Fruit fly (Drosophila melanogaster) whole organism, embryonic: Measurements from ENCODE around the gene CG43163.

Experiments used
- CG11093 ChIP-seq: fragments of 200-800 bp; sonication (Bioruptor generic); IDR thresholded peaks from 3 replicates; pipeline ENCODE4 v1.3.6; 2022; ENCODE audit warnings: missing biosample characterization, missing genetic modification characterization
- CG12071 ChIP-seq: fragments of 200-800 bp; sonication (Bioruptor generic); optimal IDR thresholded peaks from 3 replicates; lab custom pipeline; 2018; ENCODE audit warnings: missing biosample characterization, mild to moderate bottlenecking, missing genetic modification characterization
- CG12391 ChIP-seq: fragments of 200-800 bp; sonication (Bioruptor generic); optimal IDR thresholded peaks from 3 replicates; lab custom pipeline; 2018; ENCODE audit warnings: missing biosample characterization, mild to moderate bottlenecking, missing genetic modification characterization, moderate library complexity
- CG13424 ChIP-seq: fragments of 200-800 bp; sonication (Bioruptor generic); optimal IDR thresholded peaks from 2 replicates; lab custom pipeline; 2019; ENCODE audit warnings: missing biosample characterization, mild to moderate bottlenecking, missing genetic modification characterization, moderate library complexity
- CG14965 ChIP-seq: fragments of 200-800 bp; sonication (Bioruptor generic); optimal IDR thresholded peaks from 2 replicates; lab custom pipeline; 2016; ENCODE audit warnings: missing biosample characterization, missing genetic modification characterization, borderline replicate concordance
- CG15514 ChIP-seq: fragments of 200-800 bp; sonication (Bioruptor generic); optimal IDR thresholded peaks from 3 replicates; lab custom pipeline; 2017; ENCODE audit warnings: missing biosample characterization, missing genetic modification characterization, mild to moderate bottlenecking, moderate library complexity, missing genetic modification reagents
- CG17186 ChIP-seq: fragments of 200-800 bp; sonication (Bioruptor generic); optimal IDR thresholded peaks from 3 replicates; lab custom pipeline; 2017; ENCODE audit warnings: missing biosample characterization, missing genetic modification reagents, missing genetic modification characterization
- CG17361 ChIP-seq: fragments of 200-800 bp; sonication (Bioruptor generic); IDR thresholded peaks from 3 replicates; pipeline ENCODE4 v1.3.6; 2022; ENCODE audit warnings: missing biosample characterization, missing genetic modification characterization
- CG18599 ChIP-seq: fragments of 200-800 bp; sonication (Bioruptor generic); optimal IDR thresholded peaks from 3 replicates; lab custom pipeline; 2017; ENCODE audit warnings: missing biosample characterization, missing genetic modification characterization, mild to moderate bottlenecking, moderate library complexity, missing genetic modification reagents
- CG2120 ChIP-seq: fragments of 200-800 bp; sonication (Bioruptor generic); optimal IDR thresholded peaks from 3 replicates; lab custom pipeline; 2016; ENCODE audit warnings: missing biosample characterization, missing genetic modification characterization
- CG2889 ChIP-seq: fragments of 200-800 bp; sonication (Bioruptor generic); IDR thresholded peaks from 3 replicates; pipeline ENCODE4 v1.3.6; 2022; ENCODE audit warnings: missing biosample characterization, missing genetic modification characterization
- CG30403 ChIP-seq: fragments of 200-800 bp; sonication (Bioruptor generic); optimal IDR thresholded peaks from 3 replicates; lab custom pipeline; 2016; ENCODE audit warnings: missing biosample characterization, missing genetic modification characterization
- CG30431 ChIP-seq: fragments of 200-800 bp; sonication (Bioruptor generic); optimal IDR thresholded peaks from 2 replicates; lab custom pipeline; 2017; ENCODE audit warnings: missing biosample characterization, missing genetic modification characterization
- CG31224 ChIP-seq: fragments of 200-800 bp; sonication (Bioruptor generic); IDR thresholded peaks from 2 replicates; pipeline ENCODE4 v1.3.6; 2022; ENCODE audit warnings: missing biosample characterization, missing genetic modification characterization
- CG3995 ChIP-seq: fragments of 200-800 bp; sonication (Bioruptor generic); optimal IDR thresholded peaks from 3 replicates; lab custom pipeline; 2016; ENCODE audit warnings: missing biosample characterization, missing genetic modification characterization
- CG42726 ChIP-seq: fragments of 200-800 bp; sonication (Bioruptor generic); IDR thresholded peaks from 2 replicates; pipeline ENCODE4 v1.3.6; 2022; ENCODE audit warnings: missing biosample characterization, missing genetic modification characterization; ENCODE audit not compliant: partially characterized antibody
- CG4820 ChIP-seq: fragments of 200-800 bp; sonication (Bioruptor generic); optimal IDR thresholded peaks from 3 replicates; lab custom pipeline; 2016; ENCODE audit warnings: missing biosample characterization, missing genetic modification characterization
- CG6765 ChIP-seq: fragments of 200-800 bp; sonication (Bioruptor generic); optimal IDR thresholded peaks from 3 replicates; lab custom pipeline; 2017; ENCODE audit warnings: missing biosample characterization, mild to moderate bottlenecking, missing genetic modification characterization
- CG7928 ChIP-seq: fragments of 200-800 bp; sonication (Bioruptor generic); optimal IDR thresholded peaks from 2 replicates; lab custom pipeline; 2017; ENCODE audit warnings: missing biosample characterization, mild to moderate bottlenecking, missing genetic modification characterization
- CG9797 ChIP-seq: fragments of 200-800 bp; sonication (Bioruptor generic); optimal IDR thresholded peaks from 3 replicates; lab custom pipeline; 2018; ENCODE audit warnings: missing biosample characterization, mild to moderate bottlenecking, missing genetic modification characterization
- D19A ChIP-seq: fragments of 200-800 bp; optimal IDR thresholded peaks from 3 replicates; lab custom pipeline; 2019; ENCODE audit warnings: missing biosample characterization, mild to moderate bottlenecking, missing genetic modification characterization, moderate library complexity
- Doc3 ChIP-seq: fragments of 200-800 bp; sonication (Bioruptor generic); IDR thresholded peaks from 3 replicates; pipeline ENCODE4 v1.3.6; 2022; ENCODE audit warnings: missing biosample characterization, missing genetic modification characterization; ENCODE audit not compliant: partially characterized antibody
- Fer3 ChIP-seq: fragments of 200-800 bp; sonication (Bioruptor generic); optimal IDR thresholded peaks from 2 replicates; lab custom pipeline; 2018; ENCODE audit warnings: missing biosample characterization, mild to moderate bottlenecking, missing genetic modification characterization, moderate library complexity
- Gsc ChIP-seq: fragments of 200-800 bp; sonication (Bioruptor generic); IDR thresholded peaks from 2 replicates; pipeline ENCODE4 v1.3.6; 2022; ENCODE audit warnings: missing biosample characterization, missing genetic modification characterization
- H2.0 ChIP-seq: fragments of 200-800 bp; sonication (Bioruptor generic); IDR thresholded peaks from 2 replicates; pipeline ENCODE4 v1.3.6; 2022; ENCODE audit warnings: missing biosample characterization, missing genetic modification characterization
- Kr ChIP-seq: fragments of 200-800 bp; sonication (Bioruptor generic); optimal IDR thresholded peaks from 2 replicates; lab custom pipeline; 2017; ENCODE audit warnings: missing biosample characterization, mild to moderate bottlenecking, missing genetic modification characterization
- Max ChIP-seq: fragments of 200-800 bp; sonication (Bioruptor generic); optimal IDR thresholded peaks from 2 replicates; lab custom pipeline; 2016; ENCODE audit warnings: missing biosample characterization, mild to moderate bottlenecking, missing genetic modification characterization
- Med ChIP-seq: fragments of 200-800 bp; sonication (Bioruptor generic); peaks from one replicate; lab custom pipeline; 2016; ENCODE audit warnings: missing biosample characterization, missing genetic modification characterization, mild to moderate bottlenecking, inconsistent platforms, moderate library complexity
- Meics ChIP-seq: fragments of 200-800 bp; sonication (Bioruptor generic); optimal IDR thresholded peaks from 2 replicates; lab custom pipeline; 2017; ENCODE audit warnings: missing biosample characterization, mild to moderate bottlenecking, missing genetic modification characterization
- NC2α ChIP-seq: fragments of 200-800 bp; sonication (Bioruptor generic); optimal IDR thresholded peaks from 2 replicates; lab custom pipeline; 2016; ENCODE audit warnings: missing biosample characterization, missing genetic modification characterization
- Tbp ChIP-seq: fragments of >200 bp; optimal IDR thresholded peaks from 2 replicates; lab custom pipeline; 2018; ENCODE audit warnings: missing biosample characterization, missing genetic modification characterization
- bbx ChIP-seq: fragments of 200-800 bp; sonication (Bioruptor generic); IDR thresholded peaks from 2 replicates; pipeline ENCODE4 v1.3.6; 2022; ENCODE audit warnings: missing biosample characterization, missing genetic modification characterization; ENCODE audit not compliant: partially characterized antibody
- caup ChIP-seq: fragments of 200-800 bp; sonication (Bioruptor generic); optimal IDR thresholded peaks from 3 replicates; lab custom pipeline; 2017; ENCODE audit warnings: missing biosample characterization, mild to moderate bottlenecking, missing genetic modification characterization, moderate library complexity; ENCODE audit not compliant: severe bottlenecking
- corto ChIP-seq: fragments of 200-800 bp; sonication (Bioruptor generic); optimal IDR thresholded peaks from 2 replicates; lab custom pipeline; 2016; ENCODE audit warnings: missing biosample characterization, mild to moderate bottlenecking, missing genetic modification characterization, moderate library complexity
- esg ChIP-seq: fragments of 200-800 bp; sonication (Bioruptor generic); conservative IDR thresholded peaks from 2 replicates; pipeline ENCODE4 v1.3.6; 2022; ENCODE audit warnings: missing biosample characterization, missing genetic modification characterization
- eyg ChIP-seq: fragments of 200-800 bp; sonication (Bioruptor generic); optimal IDR thresholded peaks from 3 replicates; lab custom pipeline; 2016; ENCODE audit warnings: missing biosample characterization, missing genetic modification characterization
- fd3F ChIP-seq: fragments of 200-800 bp; sonication (Bioruptor generic); optimal IDR thresholded peaks from 2 replicates; lab custom pipeline; 2018; ENCODE audit warnings: missing biosample characterization, mild to moderate bottlenecking, missing genetic modification characterization, moderate library complexity
- gsb-n ChIP-seq: fragments of 200-800 bp; sonication (Bioruptor generic); optimal IDR thresholded peaks from 3 replicates; lab custom pipeline; 2018; ENCODE audit warnings: missing biosample characterization, mild to moderate bottlenecking, missing genetic modification characterization
- nau ChIP-seq: fragments of 200-800 bp; sonication (Bioruptor generic); optimal IDR thresholded peaks from 3 replicates; lab custom pipeline; 2017; ENCODE audit warnings: missing biosample characterization, mild to moderate bottlenecking, missing genetic modification characterization, missing genetic modification reagents
- p53 ChIP-seq: fragments of 200-800 bp; sonication (Bioruptor generic); optimal IDR thresholded peaks from 2 replicates; lab custom pipeline; 2016; ENCODE audit warnings: missing biosample characterization, missing genetic modification characterization
- phol ChIP-seq: fragments of 200-800 bp; sonication (Bioruptor generic); optimal IDR thresholded peaks from 3 replicates; lab custom pipeline; 2018; ENCODE audit warnings: missing biosample characterization, mild to moderate bottlenecking, missing genetic modification characterization, moderate library complexity
- rib ChIP-seq: fragments of 200-800 bp; sonication (Bioruptor generic); IDR thresholded peaks from 2 replicates; pipeline ENCODE4 v1.3.6; 2022; ENCODE audit warnings: missing biosample characterization, missing genetic modification characterization
- slbo ChIP-seq: fragments of 200-800 bp; sonication (Bioruptor generic); IDR thresholded peaks from 2 replicates; pipeline ENCODE4 v1.3.6; 2022; ENCODE audit warnings: missing biosample characterization, missing genetic modification characterization
- tgo ChIP-seq: fragments of 200-800 bp; sonication (Bioruptor generic); IDR thresholded peaks from 3 replicates; pipeline ENCODE4 v1.3.6; 2022; ENCODE audit warnings: missing biosample characterization, missing genetic modification characterization
- toy ChIP-seq: fragments of 200-800 bp; sonication (Bioruptor generic); IDR thresholded peaks from 2 replicates; pipeline ENCODE4 v1.3.6; 2022; ENCODE audit warnings: missing biosample characterization, missing genetic modification characterization
- wor ChIP-seq: fragments of 200-800 bp; sonication (Bioruptor generic); IDR thresholded peaks from 2 replicates; pipeline ENCODE4 v1.3.6; 2022; ENCODE audit warnings: missing biosample characterization, missing genetic modification characterization
- zen ChIP-seq: fragments of 200-800 bp; sonication (Bioruptor generic); optimal IDR thresholded peaks from 3 replicates; lab custom pipeline; 2018; ENCODE audit warnings: missing biosample characterization, mild to moderate bottlenecking, missing genetic modification characterization, moderate library complexity
- zf30C ChIP-seq: fragments of 200-800 bp; sonication (Bioruptor generic); optimal IDR thresholded peaks from 3 replicates; lab custom pipeline; 2018; ENCODE audit warnings: missing biosample characterization, mild to moderate bottlenecking, missing genetic modification characterization

Gene CG43163

dm6 chr3L:8457866-8458766 is 48.8 kb downstream of the CG43163 start (continued):
- peak; percentile 98 for TF ChIP-seq Fer3 (tag; lab: Kevin White, UChicago)
- peak; percentile 98 for TF ChIP-seq zen
- TF ChIP-seq NC2α: peak; percentile 95
- TF ChIP-seq slbo (GFP tag; lab: Robert Waterston, UW): peak; percentile 98
- peak; percentile 98 for TF ChIP-seq CG4820 (GFP tag; lab: Kevin White, UChicago)
- peak; percentile 35 for TF ChIP-seq corto (GFP tag; lab: Kevin White, UChicago)
- peak; percentile 68 for TF ChIP-seq CG3995 (GFP tag; lab: Kevin White, UChicago)
- TF ChIP-seq CG7928 (GFP tag; lab: Kevin White, UChicago): peak; percentile 75
- peak; percentile 51 for TF ChIP-seq bbx (GFP tag; lab: Robert Waterston, UW)
- peak; percentile 97 for TF ChIP-seq caup (GFP tag; lab: Kevin White, UChicago)
- TF ChIP-seq H2.0 (GFP tag; lab: Robert Waterston, UW): peak; percentile 98
- peak; percentile 98 for TF ChIP-seq CG18599 (GFP tag; lab: Kevin White, UChicago)
- TF ChIP-seq zf30C (GFP tag; lab: Kevin White, UChicago): peak; percentile 95
- peak; percentile 97 for TF ChIP-seq CG30431 (GFP tag; lab: Kevin White, UChicago)
- TF ChIP-seq CG42726 (GFP tag; lab: Robert Waterston, UW): 0 out of 2 replicates have a peak, but pooled peaks have one; percentile 6
- TF ChIP-seq CG2889 (GFP tag; lab: Robert Waterston, UW): peak; percentile 95
- TF ChIP-seq Tbp (GFP tag; lab: Kevin White, UChicago): no peak
- 0 out of 3 replicates have a peak, but pooled peaks have one; percentile 8 for TF ChIP-seq Doc3 (GFP tag; lab: Robert Waterston, UW)
- TF ChIP-seq rib (GFP tag; lab: Robert Waterston, UW): peak; percentile 96
- TF ChIP-seq CG17186: peak; percentile 93
- TF ChIP-seq Meics (GFP tag; lab: Kevin White, UChicago): peak; percentile 97
- peak; percentile 99 for TF ChIP-seq CG17361 (GFP tag; lab: Robert Waterston, UW)
- TF ChIP-seq nau: peak; percentile 98
- TF ChIP-seq phol (tag; lab: Kevin White, UChicago): peak; percentile 99
- TF ChIP-seq toy (GFP tag; lab: Robert Waterston, UW): peak; percentile 95
- TF ChIP-seq p53: peak; percentile 94
- peak; percentile 100 for TF ChIP-seq Med
- TF ChIP-seq CG2120 (GFP tag; lab: Kevin White, UChicago): peak; percentile 98
- peak; percentile 98 for TF ChIP-seq tgo (GFP tag; lab: Robert Waterston, UW)
- TF ChIP-seq CG13424 (tag; lab: Kevin White, UChicago): peak; percentile 99
- peak; percentile 96 for TF ChIP-seq CG6765 (GFP tag; lab: Kevin White, UChicago)
- TF ChIP-seq CG30403 (GFP tag; lab: Kevin White, UChicago): peak; percentile 99
- TF ChIP-seq CG14965 (GFP tag; lab: Kevin White, UChicago): peak; percentile 84
- TF ChIP-seq Gsc (GFP tag; lab: Robert Waterston, UW): peak; percentile 94; the same call in 1 of the 2 replicates
- peak; percentile 100 for TF ChIP-seq gsb-n
- TF ChIP-seq CG12071 (GFP tag; lab: Kevin White, UChicago): peak; percentile 96
- peak; percentile 91 for TF ChIP-seq CG15514 (GFP tag; lab: Kevin White, UChicago)
- peak; percentile 98 for TF ChIP-seq wor (GFP tag; lab: Robert Waterston, UW)
- peak; percentile 98 for TF ChIP-seq Max
- peak; percentile 98 for TF ChIP-seq D19A
- peak; percentile 97 for TF ChIP-seq esg
- TF ChIP-seq CG12391 (tag; lab: Kevin White, UChicago): peak; percentile 99
- peak; percentile 97 for TF ChIP-seq CG11093 (GFP tag; lab: Robert Waterston, UW)
- peak; percentile 94 for TF ChIP-seq CG31224 (GFP tag; lab: Robert Waterston, UW)
- TF ChIP-seq fd3F (GFP tag; lab: Kevin White, UChicago): peak; percentile 96
- TF ChIP-seq Kr (GFP tag; lab: Kevin White, UChicago): peak; percentile 84
- TF ChIP-seq CG9797 (GFP tag; lab: Kevin White, UChicago): peak; percentile 58
- TF ChIP-seq eyg: peak; percentile 95
